Fruit fly (Drosophila melanogaster) Kc167 (cell line): ENCODE results near the gene p38a.

Experiments
- insv ChIP-seq: fragments of >200 bp; optimal IDR thresholded peaks from 3 replicates; lab custom pipeline; 2018; ENCODE audit warnings: missing external identifiers
- psq ChIP-seq: fragments of >200 bp; optimal IDR thresholded peaks from 2 replicates; lab custom pipeline; 2017; ENCODE audit warnings: missing external identifiers
- ttk ChIP-seq: sonication (Bioruptor generic); optimal IDR thresholded peaks from 2 replicates; lab custom pipeline; 2017; ENCODE audit warnings: missing external identifiers

DNA sequence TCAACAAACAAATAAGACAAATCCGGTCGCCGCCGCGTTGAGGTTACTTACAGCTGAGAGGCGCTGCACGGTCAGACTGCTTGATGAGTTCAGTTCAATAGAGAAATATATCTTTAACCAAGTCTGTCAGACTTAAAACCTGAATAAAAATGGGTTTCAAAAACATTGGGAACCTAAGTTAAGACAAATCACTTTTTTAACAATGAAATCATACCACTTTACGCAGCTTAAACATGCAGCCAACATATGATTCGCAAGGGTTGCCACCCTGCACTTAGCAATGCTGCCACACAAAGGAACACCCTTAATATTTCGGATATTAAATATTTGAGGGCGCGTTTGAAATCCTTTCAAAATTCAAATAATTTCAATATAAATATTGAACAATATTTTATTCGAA is 36.5 kb upstream of the p38a start, which contains the start of gene CG5515:
- no peak for TF ChIP-seq insv (lab: Kevin White, UChicago)
- TF ChIP-seq psq (lab: Kevin White, UChicago) = no peak
- no peak for TF ChIP-seq ttk (lab: Kevin White, UChicago)
